Fruit fly (Drosophila melanogaster): Measurements from ENCODE around the gene rdx.

Gene rdx

DNA sequence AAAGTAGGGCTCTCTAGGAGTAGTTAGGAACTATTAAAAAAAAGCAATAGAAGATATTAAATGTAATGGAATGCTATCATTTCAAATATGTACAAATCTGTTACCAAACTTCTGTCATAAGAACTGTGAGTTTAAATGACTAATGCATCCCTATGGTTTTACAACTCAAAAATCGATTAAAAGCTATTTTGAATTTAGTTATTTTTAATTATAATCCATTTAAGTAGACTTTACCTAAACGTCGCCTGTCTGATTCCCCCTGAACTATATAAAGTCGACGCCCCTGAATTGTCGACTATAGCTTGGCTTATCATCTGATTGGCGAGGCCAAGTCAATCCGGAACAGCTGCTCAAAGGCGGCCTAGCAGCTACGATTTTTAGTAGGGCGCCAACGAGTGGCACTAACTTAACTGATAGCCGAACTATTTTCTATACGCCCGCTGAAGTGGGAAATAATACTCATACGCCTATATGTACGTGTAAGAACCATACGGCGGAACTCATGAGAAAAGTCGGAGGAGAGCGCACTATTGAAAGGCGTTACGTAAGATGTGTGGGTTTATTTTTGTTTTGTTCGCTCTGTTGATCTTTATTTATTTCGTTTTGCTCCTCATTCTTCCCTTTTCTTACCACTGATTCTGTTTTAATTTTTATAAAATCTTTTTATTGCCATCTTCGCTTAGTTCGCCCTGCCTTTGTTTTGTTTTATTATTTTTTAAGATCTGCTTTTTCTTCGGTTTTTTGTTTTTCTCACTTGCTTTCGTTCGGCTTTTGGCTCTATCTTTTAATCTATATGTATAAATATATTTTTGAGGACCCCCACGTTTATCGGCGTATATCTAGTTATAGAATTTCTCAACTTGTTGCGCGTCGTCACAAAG, 30.4 kb upstream of the rdx start (continued):
- TF ChIP-seq Atf6 (GFP tag; IDR thresholded peaks at IDR 0.05) (no peak; the same call in 1 of the 2 replicates), ERR (GFP tag; optimal IDR thresholded peaks at IDR 0.05) (no peak), Dbx (GFP tag; IDR thresholded peaks at IDR 0.05) (no peak), knrl (GFP tag; IDR thresholded peaks at IDR 0.05; ENCODE audit: partially characterized antibody) (no peak), CG14014 (GFP tag; IDR thresholded peaks at IDR 0.05) (no peak), ac (GFP tag; optimal IDR thresholded peaks at IDR 0.05) (no peak), CG14441 (GFP tag; IDR thresholded peaks at IDR 0.05) (peak; percentile 11; the same call in 1 of the 2 replicates), fd96Cb (tag; optimal IDR thresholded peaks at IDR 0.05) (peak; percentile 23), CG18262 (tag; optimal IDR thresholded peaks at IDR 0.05) (peak; percentile 54), CG4360 (GFP tag; IDR thresholded peaks at IDR 0.05) (no peak), H2.0 (GFP tag; IDR thresholded peaks at IDR 0.05) (no peak), CG3407 (GFP tag; optimal IDR thresholded peaks at IDR 0.05) (no peak), CG32772 (GFP tag; IDR thresholded peaks at IDR 0.05) (no peak), Meics (GFP tag; optimal IDR thresholded peaks at IDR 0.05) (peak; percentile 71), CG6254 (GFP tag; optimal IDR thresholded peaks at IDR 0.05) (no peak), unpg (GFP tag; optimal IDR thresholded peaks at IDR 0.05) (no peak), dmrt99B (tag; optimal IDR thresholded peaks at IDR 0.05) (peak; percentile 46), CG10462 (GFP tag; optimal IDR thresholded peaks at IDR 0.05) (no peak), lola (GFP tag; optimal IDR thresholded peaks at IDR 0.05) (peak in 1 of 3 experiments; percentile 0), Fer1 (GFP tag; optimal IDR thresholded peaks at IDR 0.05) (peak; percentile 66), pros (GFP tag; optimal IDR thresholded peaks at IDR 0.05) (no peak), stwl (tag; optimal IDR thresholded peaks at IDR 0.05) (no peak), Xrp1 (GFP tag; IDR thresholded peaks at IDR 0.05) (no peak; the same call in 1 of the 2 replicates), CG6765 (GFP tag; optimal IDR thresholded peaks at IDR 0.05) (peak; percentile 7), CG13296 (GFP tag; optimal IDR thresholded peaks at IDR 0.05) (peak; percentile 31), CG2116 (GFP tag; optimal IDR thresholded peaks at IDR 0.05) (no peak), CG13775 (GFP tag; optimal IDR thresholded peaks at IDR 0.05) (no peak), rib (GFP tag; IDR thresholded peaks at IDR 0.05) (no peak), Antp (GFP tag; optimal IDR thresholded peaks at IDR 0.05) (no peak), PHDP (tag; optimal IDR thresholded peaks at IDR 0.05) (peak; percentile 30), Drgx (GFP tag; IDR thresholded peaks at IDR 0.05) (no peak), pan (optimal IDR thresholded peaks at IDR 0.05) (no peak), pan (GFP tag; optimal IDR thresholded peaks at IDR 0.05 in 1 of 2, IDR thresholded peaks at IDR 0.05 in 1 of 2) (peak in 1 of 2 experiments; percentile 11), HLH54F (GFP tag; optimal IDR thresholded peaks at IDR 0.05) (peak; percentile 0), CG12769 (tag; optimal IDR thresholded peaks at IDR 0.05) (peak; percentile 22), CG33557 (GFP tag; optimal IDR thresholded peaks at IDR 0.05) (no peak), exex (tag; optimal IDR thresholded peaks at IDR 0.05) (peak; percentile 27), zf30C (GFP tag; optimal IDR thresholded peaks at IDR 0.05) (no peak), gro (GFP tag; optimal IDR thresholded peaks at IDR 0.05) (no peak), CkIIα-i1 (GFP tag; IDR thresholded peaks at IDR 0.05) (no peak), Awh (GFP tag; IDR thresholded peaks at IDR 0.05) (no peak), CG6683 (GFP tag; optimal IDR thresholded peaks at IDR 0.05) (no peak), schlank (tag; optimal IDR thresholded peaks at IDR 0.05) (no peak), gsb (GFP tag; IDR thresholded peaks at IDR 0.05) (no peak), CG3163 (GFP tag; optimal IDR thresholded peaks at IDR 0.05) (no peak), CG14965 (GFP tag; optimal IDR thresholded peaks at IDR 0.05; ENCODE audit: borderline replicate concordance) (no peak), nerfin-1 (tag; optimal IDR thresholded peaks at IDR 0.05) (no peak), otp (GFP tag; IDR thresholded peaks at IDR 0.05) (no peak), CG6654 (GFP tag; optimal IDR thresholded peaks at IDR 0.05) (no peak)

Measured in whole organism, embryonic.